Worm (Caenorhabditis elegans) whole organism, midembryonic: ENCODE results near the gene srh-177.
"Not testable (repeated sequence)": the region's sequence is repeated elsewhere in the genome, so short reads cannot be mapped to it uniquely, and the experiment has no call there.

ENCODE experiments used
- T22C8.4 ChIP-seq: fragments of 200-800 bp; sonication (Bioruptor generic); IDR thresholded peaks from 2 replicates; pipeline ENCODE4 v1.3.6; 2022; ENCODE audit warnings: missing genetic modification characterization, missing compliant biosample characterization
- cog-1 ChIP-seq: sonication (generic microtip); optimal IDR thresholded peaks from 2 replicates; lab custom pipeline; 2016; ENCODE audit warnings: missing genetic modification characterization, missing compliant biosample characterization
- flt-1 ChIP-seq: fragments of 200-800 bp; sonication (Bioruptor generic); IDR thresholded peaks from 2 replicates; pipeline ENCODE4 v1.3.6; 2022; ENCODE audit warnings: missing genetic modification characterization, missing compliant biosample characterization
- klf-2 ChIP-seq: fragments of 200-800 bp; sonication (Bioruptor generic); conservative IDR thresholded peaks from 2 replicates; pipeline ENCODE4 v1.3.6; 2022; ENCODE audit warnings: missing genetic modification reagents, missing genetic modification characterization, missing compliant biosample characterization
- med-1 ChIP-seq: sonication (generic microtip); optimal IDR thresholded peaks from 2 replicates; lab custom pipeline; 2017; ENCODE audit warnings: missing genetic modification characterization, mild to moderate bottlenecking, missing compliant biosample characterization, antibody characterized with exemption, missing genetic modification reagents; ENCODE audit not compliant: insufficient read depth
- ref-1 ChIP-seq: fragments of 200-800 bp; sonication (Bioruptor generic); conservative IDR thresholded peaks from 2 replicates; pipeline ENCODE4 v1.3.6; 2022; ENCODE audit warnings: missing genetic modification reagents, missing genetic modification characterization, missing compliant biosample characterization
- tab-1 ChIP-seq: fragments of 200-800 bp; sonication (Bioruptor generic); IDR thresholded peaks from 2 replicates; pipeline ENCODE4 v1.3.6; 2022; ENCODE audit warnings: missing genetic modification characterization, missing compliant biosample characterization
- ztf-23 ChIP-seq: fragments of 200-800 bp; sonication (Bioruptor generic); IDR thresholded peaks from 2 replicates; pipeline ENCODE4 v1.3.6; 2022; ENCODE audit warnings: missing genetic modification reagents, missing genetic modification characterization, missing compliant biosample characterization
- ztf-29 ChIP-seq: fragments of 200-800 bp; sonication (Bioruptor generic); IDR thresholded peaks from 2 replicates; pipeline ENCODE4 v1.3.6; 2022; ENCODE audit warnings: missing genetic modification reagents, missing genetic modification characterization, missing compliant biosample characterization

srh-177 gene

DNA sequence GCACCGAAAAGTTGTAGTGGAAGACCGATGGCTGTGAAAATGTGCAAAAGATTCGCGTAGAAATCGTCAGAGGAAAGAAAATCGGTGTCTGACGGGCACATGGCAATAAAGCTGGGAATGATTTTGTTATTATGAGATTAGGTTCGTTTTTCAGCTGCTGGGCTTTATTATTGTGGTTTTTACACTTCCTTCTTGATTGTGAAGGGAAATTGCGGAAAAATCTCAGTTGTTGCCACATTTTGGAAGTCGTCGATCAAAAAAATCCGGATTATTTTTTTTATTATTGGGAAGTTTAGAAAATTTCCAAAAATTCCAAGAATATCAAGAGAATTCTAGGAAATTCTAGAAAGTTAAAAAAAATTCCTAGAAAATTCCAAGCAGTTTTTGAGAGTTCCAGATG lies at the start of gene srh-177:
Gene srh-177, minus strand, starts transcription at position 101 of the 400 bp plus-strand sequence.
- not testable (repeated sequence) for TF ChIP-seq flt-1 (GFP tag; lab: Robert Waterston, UW); ztf-29 (GFP tag; lab: Robert Waterston, UW); cog-1 (tag; lab: Kevin White, UChicago)

DNA sequence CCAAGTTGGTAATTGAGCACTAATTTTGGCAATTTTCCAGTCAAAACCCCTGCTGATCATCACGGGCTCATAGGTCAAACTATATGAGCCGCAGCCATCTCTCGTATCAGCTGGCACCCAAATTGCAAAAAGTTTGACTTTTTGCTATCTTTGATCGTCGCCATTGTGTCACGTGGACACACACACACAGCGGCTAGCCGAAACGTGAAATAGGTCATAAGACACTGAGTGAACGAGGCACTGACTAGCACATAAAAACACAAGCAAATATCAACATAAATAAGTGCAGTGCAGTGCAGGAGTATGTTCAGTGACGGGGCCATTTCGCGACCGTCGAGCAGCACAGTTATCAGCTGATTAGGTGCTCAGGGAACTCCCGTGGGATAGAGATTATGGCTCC lies 49.7 kb upstream of the srh-177 start:
- TF ChIP-seq ztf-29 (GFP tag; lab: Robert Waterston, UW): no peak

DNA sequence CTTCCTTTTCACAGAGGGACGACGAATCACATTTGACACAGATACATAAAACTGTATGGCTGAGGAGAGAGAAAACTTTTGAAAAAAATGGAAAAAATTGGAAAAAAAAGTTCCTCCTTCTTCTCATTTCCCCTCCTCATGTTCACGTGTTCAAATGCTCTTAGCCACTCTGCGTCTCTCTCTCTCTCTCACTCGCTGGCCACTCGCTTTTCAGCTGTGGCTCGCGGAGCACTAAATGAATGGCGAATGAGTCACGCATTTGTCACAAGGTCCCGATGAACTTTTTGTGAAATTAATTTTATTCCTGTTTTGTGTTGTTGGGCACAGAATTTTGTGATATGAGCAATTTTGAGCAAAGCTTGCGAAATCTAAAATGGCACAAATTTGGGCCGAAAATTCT lies 48.8 kb upstream of the srh-177 start:
- TF ChIP-seq tab-1 (GFP tag; lab: Robert Waterston, UW): no peak
- TF ChIP-seq ref-1 (GFP tag; lab: Robert Waterston, UW): no peak
- no peak for TF ChIP-seq ztf-29 (GFP tag; lab: Robert Waterston, UW)
- no peak for TF ChIP-seq flt-1 (GFP tag; lab: Robert Waterston, UW)
- no peak for TF ChIP-seq T22C8.4 (GFP tag; lab: Robert Waterston, UW)
- no peak for TF ChIP-seq med-1 (GFP tag; lab: Kevin White, UChicago)
- no peak for TF ChIP-seq ztf-23 (GFP tag; lab: Robert Waterston, UW)
- no peak for TF ChIP-seq klf-2 (GFP tag; lab: Robert Waterston, UW)

DNA sequence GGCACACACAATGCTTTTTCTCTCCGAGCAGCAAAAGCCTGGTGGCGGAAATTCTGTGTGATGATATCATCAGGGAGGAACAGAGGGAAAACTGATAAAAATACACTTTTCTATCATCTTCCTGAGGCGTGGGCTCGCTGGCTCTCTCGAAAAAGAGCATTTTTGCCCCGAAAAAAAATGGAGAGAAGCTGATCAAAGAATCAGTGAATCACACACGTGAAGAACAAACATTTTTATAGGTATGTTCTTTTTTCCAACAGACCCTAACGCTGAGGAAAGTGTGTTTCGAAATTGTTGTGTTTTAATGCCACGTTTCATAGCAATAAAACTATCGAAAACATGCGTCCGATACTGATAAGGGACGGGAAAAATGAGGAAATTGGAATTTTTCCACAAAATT lies 47.7 kb upstream of the srh-177 start:
- TF ChIP-seq ztf-29 (GFP tag; lab: Robert Waterston, UW): no peak
- TF ChIP-seq flt-1 (GFP tag; lab: Robert Waterston, UW): no peak
- TF ChIP-seq T22C8.4 (GFP tag; lab: Robert Waterston, UW): no peak
- no peak for TF ChIP-seq ztf-23 (GFP tag; lab: Robert Waterston, UW)
- TF ChIP-seq cog-1 (tag; lab: Kevin White, UChicago): no peak
- no peak for TF ChIP-seq klf-2 (GFP tag; lab: Robert Waterston, UW)
- no peak for TF ChIP-seq med-1 (GFP tag; lab: Kevin White, UChicago)
- TF ChIP-seq ref-1 (GFP tag; lab: Robert Waterston, UW): no peak
- no peak for TF ChIP-seq tab-1 (GFP tag; lab: Robert Waterston, UW)

DNA sequence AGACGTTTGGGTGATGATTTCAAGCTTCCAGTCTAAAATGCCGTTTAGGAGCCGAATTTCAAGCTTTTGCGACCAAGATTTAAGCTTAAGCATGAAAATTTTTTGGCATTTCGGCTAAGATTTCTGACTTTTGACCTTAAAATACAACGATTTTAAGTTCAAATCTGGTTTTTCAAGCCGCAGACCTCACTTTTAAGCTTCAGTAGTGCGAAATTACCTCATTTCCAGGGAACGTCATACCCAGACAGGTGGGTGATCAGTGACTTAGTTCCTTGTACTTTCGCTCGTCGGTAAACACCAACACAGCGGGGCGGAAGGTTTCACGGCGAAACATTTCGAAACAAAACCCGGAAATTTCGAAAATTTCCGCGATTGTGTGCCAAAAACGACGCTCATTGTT lies 47.3 kb upstream of the srh-177 start:
- TF ChIP-seq T22C8.4 (GFP tag; lab: Robert Waterston, UW): no peak
- TF ChIP-seq flt-1 (GFP tag; lab: Robert Waterston, UW): no peak
- TF ChIP-seq ref-1 (GFP tag; lab: Robert Waterston, UW): no peak
- no peak for TF ChIP-seq ztf-23 (GFP tag; lab: Robert Waterston, UW)

DNA sequence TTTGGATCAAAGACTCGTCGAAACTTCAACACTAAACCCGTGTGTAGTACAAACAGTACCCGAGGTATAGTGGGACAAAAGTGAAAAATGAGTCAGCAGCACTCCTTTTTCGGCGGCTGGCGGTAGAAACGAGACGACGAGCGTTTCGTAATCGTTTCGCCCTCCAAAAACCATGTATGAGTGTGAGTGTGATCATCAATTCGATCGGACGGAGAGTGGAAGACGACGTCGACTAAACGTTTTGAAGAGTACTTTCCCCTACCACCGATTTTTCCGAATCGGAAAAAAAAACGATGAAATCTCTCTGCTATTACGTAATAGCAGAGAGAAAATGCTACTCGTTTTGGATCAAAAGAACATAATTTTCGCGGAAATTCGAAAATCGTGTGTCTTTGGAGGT lies 46.4 kb upstream of the srh-177 start:
- no peak for TF ChIP-seq flt-1 (GFP tag; lab: Robert Waterston, UW)
- no peak for TF ChIP-seq cog-1 (tag; lab: Kevin White, UChicago)
- no peak for TF ChIP-seq klf-2 (GFP tag; lab: Robert Waterston, UW)
- TF ChIP-seq T22C8.4 (GFP tag; lab: Robert Waterston, UW): no peak
- no peak for TF ChIP-seq ztf-23 (GFP tag; lab: Robert Waterston, UW)
- no peak for TF ChIP-seq tab-1 (GFP tag; lab: Robert Waterston, UW)
- TF ChIP-seq med-1 (GFP tag; lab: Kevin White, UChicago): no peak
- TF ChIP-seq ztf-29 (GFP tag; lab: Robert Waterston, UW): no peak
- TF ChIP-seq ref-1 (GFP tag; lab: Robert Waterston, UW): no peak

DNA sequence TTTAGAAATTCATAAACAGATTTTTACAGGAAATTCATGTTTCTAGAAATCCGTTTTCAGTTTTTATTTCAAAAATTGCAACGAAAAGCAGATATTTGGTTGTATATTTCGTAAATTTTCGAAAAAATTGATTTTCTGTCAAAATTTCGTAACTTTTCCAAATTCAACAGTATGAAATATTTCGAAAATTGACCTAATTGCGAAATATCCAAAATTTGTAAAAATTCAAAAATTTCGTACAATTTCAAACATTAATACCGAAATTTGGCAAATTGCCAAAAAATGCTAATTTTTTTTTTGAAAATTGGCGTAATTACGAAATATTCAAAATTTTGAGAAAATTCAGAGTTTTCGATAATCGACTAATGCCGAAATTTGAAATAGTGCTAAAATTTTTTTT lies 44.9 kb upstream of the srh-177 start:
- TF ChIP-seq ztf-23 (GFP tag; lab: Robert Waterston, UW): no peak
- TF ChIP-seq cog-1 (tag; lab: Kevin White, UChicago): no peak
- TF ChIP-seq med-1 (GFP tag; lab: Kevin White, UChicago): no peak
- TF ChIP-seq T22C8.4 (GFP tag; lab: Robert Waterston, UW): no peak

DNA sequence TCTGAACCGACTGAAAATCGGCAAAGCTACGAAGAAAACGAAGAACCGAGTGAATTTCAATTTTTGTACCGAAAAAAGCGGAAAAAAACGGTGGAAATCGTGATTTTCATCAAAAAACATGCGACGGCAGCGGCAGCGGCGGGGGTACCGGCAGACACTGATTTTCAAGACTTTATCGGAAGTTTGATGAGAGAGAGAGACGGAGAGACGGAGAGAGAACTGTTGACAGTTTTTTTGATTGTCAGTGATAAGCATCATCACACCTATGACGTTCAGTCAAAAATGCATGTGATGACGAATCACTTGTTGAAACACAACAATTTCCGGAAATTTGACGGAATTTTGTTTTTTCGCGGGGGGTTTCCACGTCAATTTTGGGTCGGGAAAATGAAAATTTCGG lies 44.4 kb upstream of the srh-177 start:
- TF ChIP-seq cog-1 (tag; lab: Kevin White, UChicago) (no peak), flt-1 (GFP tag; lab: Robert Waterston, UW) (no peak), ztf-23 (GFP tag; lab: Robert Waterston, UW) (no peak), klf-2 (GFP tag; lab: Robert Waterston, UW) (no peak), T22C8.4 (GFP tag; lab: Robert Waterston, UW) (no peak), tab-1 (GFP tag; lab: Robert Waterston, UW) (no peak), ref-1 (GFP tag; lab: Robert Waterston, UW) (no peak), ztf-29 (GFP tag; lab: Robert Waterston, UW) (no peak), med-1 (GFP tag; lab: Kevin White, UChicago) (no peak)

DNA sequence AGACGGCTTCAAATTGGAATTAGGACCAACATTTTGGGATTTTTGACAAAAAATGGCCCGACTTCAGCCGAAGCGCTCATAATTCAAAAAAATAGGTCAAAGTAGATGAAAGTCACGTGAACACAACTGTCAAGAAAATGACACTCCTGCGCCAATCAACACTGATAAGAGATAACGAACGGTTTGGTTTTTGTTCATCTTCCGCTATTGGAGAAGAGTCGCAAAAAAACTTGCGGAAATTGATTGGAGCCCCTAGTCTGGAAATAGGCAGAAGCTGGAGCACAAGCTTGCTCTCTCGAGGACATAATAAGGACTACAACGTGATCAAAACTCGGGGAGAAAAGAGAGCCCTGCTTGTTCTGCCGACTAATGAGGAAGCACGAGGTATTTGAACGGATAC lies 43.2 kb upstream of the srh-177 start:
- TF ChIP-seq klf-2 (GFP tag; lab: Robert Waterston, UW) (no peak), med-1 (GFP tag; lab: Kevin White, UChicago) (no peak), ztf-23 (GFP tag; lab: Robert Waterston, UW) (no peak), ztf-29 (GFP tag; lab: Robert Waterston, UW) (no peak), T22C8.4 (GFP tag; lab: Robert Waterston, UW) (no peak), ref-1 (GFP tag; lab: Robert Waterston, UW) (no peak)

DNA sequence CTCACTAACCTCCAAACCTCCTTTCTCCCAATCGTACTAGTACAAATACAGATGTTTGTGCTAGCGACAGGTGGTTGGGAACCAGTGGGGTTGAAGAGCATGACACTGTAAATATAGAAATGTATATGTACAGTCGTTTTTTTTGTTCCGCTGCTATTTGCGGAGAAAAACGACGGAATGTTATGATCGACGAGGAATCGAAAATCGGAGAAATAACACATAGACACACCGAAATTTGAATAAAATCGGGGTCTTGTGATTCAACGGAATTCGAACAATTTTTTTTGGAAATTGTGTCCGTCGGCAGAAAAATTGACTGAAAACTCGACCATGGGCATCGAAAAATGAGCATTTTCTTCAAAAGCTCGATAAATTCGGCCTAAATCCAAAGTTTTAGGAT lies 42.6 kb upstream of the srh-177 start, which contains the start of gene F53H2.3:
Gene F53H2.3, minus strand, starts transcription at position 101 of the 400 bp plus-strand sequence.
- TF ChIP-seq T22C8.4 (GFP tag; lab: Robert Waterston, UW): no peak
- TF ChIP-seq med-1 (GFP tag; lab: Kevin White, UChicago): no peak
- TF ChIP-seq tab-1 (GFP tag; lab: Robert Waterston, UW): no peak
- no peak for TF ChIP-seq ztf-29 (GFP tag; lab: Robert Waterston, UW)
- no peak for TF ChIP-seq ztf-23 (GFP tag; lab: Robert Waterston, UW)
- no peak for TF ChIP-seq cog-1 (tag; lab: Kevin White, UChicago)
- TF ChIP-seq flt-1 (GFP tag; lab: Robert Waterston, UW): no peak
- TF ChIP-seq klf-2 (GFP tag; lab: Robert Waterston, UW): no peak
- no peak for TF ChIP-seq ref-1 (GFP tag; lab: Robert Waterston, UW)
